Fruit fly (Drosophila melanogaster) ovary, adult (tissue): ENCODE data around the gene smash.

Experiments
- CG17801 ChIP-seq: fragments of 200-800 bp; optimal IDR thresholded peaks from 2 replicates; lab custom pipeline; 2019; ENCODE audit warnings: missing biosample characterization, mild to moderate bottlenecking, missing genetic modification characterization, moderate library complexity; ENCODE audit not compliant: partially characterized antibody

smash gene

DNA sequence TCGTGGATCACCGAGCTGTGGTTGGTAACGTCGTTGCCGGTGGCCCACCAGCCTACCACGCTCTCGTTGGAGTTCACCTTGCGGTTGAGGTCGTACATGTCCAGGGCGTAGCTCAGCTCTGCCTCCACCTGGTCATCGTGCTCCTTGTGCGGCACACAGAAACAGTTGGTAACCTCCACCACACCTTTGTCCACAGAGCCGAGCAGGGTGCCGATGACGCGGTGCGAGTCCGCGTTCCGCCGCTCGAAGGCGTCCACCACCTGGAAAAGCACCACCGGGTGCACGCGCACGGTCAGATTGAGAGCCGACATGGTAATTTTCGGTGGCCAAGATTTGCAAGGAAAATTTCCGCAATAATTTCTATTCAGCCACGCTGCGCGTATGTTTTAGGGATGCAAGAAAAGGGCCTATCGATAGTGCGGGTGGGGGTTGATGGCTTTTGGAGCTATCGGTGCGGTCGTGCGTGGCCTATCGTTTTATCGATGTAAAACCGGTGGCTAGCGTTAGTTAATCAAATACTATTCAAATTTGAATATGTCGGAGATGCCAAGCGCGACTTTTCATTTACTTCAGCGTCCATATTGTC, 54.5 kb downstream of the smash start, which contains the start of gene eIF3f1:
Gene eIF3f1, minus strand, starts transcription at position 408 of the 586 bp plus-strand sequence.
- TF ChIP-seq CG17801 (GFP tag; lab: Kevin White, UChicago) = peak; percentile 53

DNA sequence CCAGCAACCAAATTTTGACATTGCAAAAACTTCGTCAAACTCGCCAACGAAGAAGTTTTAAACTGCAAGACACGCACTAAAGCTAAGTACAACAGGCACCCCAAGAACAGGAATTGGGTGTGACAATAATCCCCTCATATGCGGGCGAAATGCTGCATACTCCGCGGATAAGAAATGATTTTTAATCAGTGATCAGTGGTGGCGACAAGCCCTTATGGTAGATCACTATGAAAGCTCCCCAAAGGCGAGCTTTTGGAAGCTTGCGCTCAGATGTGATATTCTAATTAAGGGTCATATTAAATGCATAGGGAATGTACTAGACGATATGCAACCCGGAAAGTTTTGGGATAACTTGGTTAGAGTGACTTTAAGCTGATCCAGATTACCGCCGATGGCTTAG, 58.2 kb downstream of the smash start:
- no peak for TF ChIP-seq CG17801 (GFP tag; lab: Kevin White, UChicago)

- TF ChIP-seq CG17801 (GFP tag; lab: Kevin White, UChicago) = no peak
These were observed 65.0 kb downstream of the smash start for dm6 chr3R:4724323-4724832.

dm6 chr3R:4725349-4725748, 66.0 kb downstream of the smash start:
- TF ChIP-seq CG17801 (GFP tag; lab: Kevin White, UChicago) = no peak

- no peak for TF ChIP-seq CG17801 (GFP tag; lab: Kevin White, UChicago)
These were observed 66.9 kb downstream of the smash start for dm6 chr3R:4726294-4726693.

dm6 chr3R:4726796-4727195, 67.4 kb downstream of the smash start:
- TF ChIP-seq CG17801 (GFP tag; lab: Kevin White, UChicago) = no peak

DNA sequence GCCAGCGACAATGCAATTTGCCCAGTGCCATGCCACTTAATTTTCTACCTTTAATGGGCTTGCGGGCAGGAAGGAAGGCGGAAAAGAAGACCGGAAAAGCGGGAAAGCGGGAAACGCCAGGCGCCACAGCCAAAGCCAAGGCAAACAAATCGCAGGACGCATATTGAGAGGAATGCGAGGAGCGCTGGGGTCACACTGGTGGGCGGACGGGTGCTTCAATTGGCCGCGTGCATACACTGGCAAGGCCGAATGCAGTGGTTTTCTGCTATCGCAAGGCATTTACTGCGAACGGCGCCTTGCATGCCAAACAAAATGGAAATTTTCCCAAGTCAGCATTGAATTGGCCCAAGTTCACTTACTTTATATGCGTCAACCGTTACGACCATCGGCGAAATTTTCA, 69.1 kb downstream of the smash start:
- TF ChIP-seq CG17801 (GFP tag; lab: Kevin White, UChicago) = no peak

- no peak for TF ChIP-seq CG17801 (GFP tag; lab: Kevin White, UChicago)
These were observed 71.6 kb downstream of the smash start for dm6 chr3R:4731006-4731405.

- TF ChIP-seq CG17801 (GFP tag; lab: Kevin White, UChicago) = no peak
These were observed 72.7 kb downstream of the smash start, which contains the start of gene Nep2 for dm6 chr3R:4731828-4732657. Gene Nep2, minus strand, starts transcription at chr3R:4731878.

- no peak for TF ChIP-seq CG17801 (GFP tag; lab: Kevin White, UChicago)
These were observed 79.3 kb downstream of the smash start for dm6 chr3R:4738494-4739191.

DNA sequence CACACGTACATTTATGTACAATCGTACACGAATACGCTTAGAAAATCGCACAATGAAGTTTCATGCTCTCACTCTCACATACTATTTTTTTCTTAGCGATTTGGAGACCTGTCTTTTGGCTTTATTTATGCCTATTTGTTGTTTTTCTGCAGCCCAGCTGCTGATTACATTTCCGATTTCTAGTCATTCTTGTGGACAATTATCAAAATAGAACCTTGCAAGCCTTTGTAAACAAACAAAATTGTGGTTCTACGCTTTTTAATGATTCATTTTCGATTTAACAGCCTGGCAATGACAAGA, 79.8 kb downstream of the smash start:
- no peak for TF ChIP-seq CG17801 (GFP tag; lab: Kevin White, UChicago)

- peak; percentile 34 for TF ChIP-seq CG17801 (GFP tag; lab: Kevin White, UChicago)
These were observed 80.4 kb downstream of the smash start for dm6 chr3R:4739492-4740431.

DNA sequence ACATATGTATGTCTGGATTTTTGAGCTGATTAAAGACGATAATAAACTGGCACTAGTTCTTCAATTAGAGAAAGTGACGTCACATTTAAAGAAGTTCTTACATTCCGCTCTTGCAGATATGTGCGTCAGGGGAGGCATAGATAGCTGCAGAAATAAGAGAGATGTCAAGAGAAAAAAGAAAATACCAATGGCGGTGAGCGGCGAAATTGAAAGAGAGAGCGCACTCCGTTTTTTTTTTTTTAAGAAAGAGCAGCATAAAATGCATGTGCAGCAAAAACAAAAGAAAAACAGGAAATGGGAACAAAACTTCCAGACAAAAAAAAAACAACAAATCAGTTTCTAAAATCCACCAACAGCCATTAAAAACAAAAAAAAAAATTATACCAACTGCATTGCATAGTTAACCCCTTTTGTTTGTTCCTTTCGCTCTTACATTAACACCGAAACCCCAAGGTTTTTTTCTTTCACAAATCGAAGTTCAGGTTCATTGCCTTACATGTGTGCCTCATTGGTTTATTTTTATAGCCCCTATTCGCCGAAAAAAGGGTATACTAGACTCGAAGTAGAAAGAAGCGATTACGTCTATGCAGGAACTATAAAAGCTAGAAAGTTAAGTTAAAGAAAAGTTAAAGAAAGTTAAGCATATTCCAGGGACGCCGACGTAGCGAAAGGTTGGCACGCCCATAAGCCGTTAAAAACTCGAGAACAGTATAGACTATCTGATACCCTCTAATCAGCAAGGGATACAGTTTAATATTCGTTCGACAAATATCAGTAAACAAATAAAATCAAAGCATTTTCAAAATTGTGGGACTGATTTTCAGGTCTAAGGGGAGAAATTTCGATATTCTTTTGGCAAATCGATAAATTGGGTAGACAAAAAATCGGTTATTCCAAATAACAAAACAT, 81.5 kb downstream of the smash start:
- TF ChIP-seq CG17801 (GFP tag; lab: Kevin White, UChicago) = peak; percentile 68
